Worm (Caenorhabditis elegans) whole organism, L2 larva: ENCODE data around the gene nduv-3.

Source experiments
- C34F6.9 ChIP-seq: fragments of 150-350 bp; optimal IDR thresholded peaks from 2 replicates; lab custom pipeline; 2014; ENCODE audit warnings: missing biosample characterization, missing genetic modification characterization
- F13H6.1 ChIP-seq: sonication (generic microtip); optimal IDR thresholded peaks from 2 replicates; lab custom pipeline; 2016; ENCODE audit warnings: missing genetic modification characterization, missing compliant biosample characterization
- R02D3.7 ChIP-seq: fragments of 150-350 bp; optimal IDR thresholded peaks from 2 replicates; lab custom pipeline; 2014; ENCODE audit warnings: missing biosample characterization, missing genetic modification characterization
- Y55F3AM.14 ChIP-seq: fragments of 200-800 bp; sonication (Bioruptor generic); optimal IDR thresholded peaks from 2 replicates; lab custom pipeline; 2018; ENCODE audit warnings: mild to moderate bottlenecking, missing genetic modification characterization, missing compliant biosample characterization
- ZK546.5 ChIP-seq: sonication (generic microtip); optimal IDR thresholded peaks from 2 replicates; lab custom pipeline; 2017; ENCODE audit warnings: missing biosample characterization, missing genetic modification characterization
- aly-2 ChIP-seq: fragments of 150-350 bp; optimal IDR thresholded peaks from 2 replicates; lab custom pipeline; 2014; ENCODE audit warnings: missing biosample characterization, missing genetic modification characterization
- ceh-82 ChIP-seq: fragments of 150-350 bp; optimal IDR thresholded peaks from 2 replicates; lab custom pipeline; 2014; ENCODE audit warnings: missing biosample characterization, missing genetic modification characterization
- dmd-4 ChIP-seq: sonication (generic microtip); optimal IDR thresholded peaks from 2 replicates; lab custom pipeline; 2017; ENCODE audit warnings: missing biosample characterization, missing genetic modification characterization
- elt-3 ChIP-seq: sonication (generic microtip); optimal IDR thresholded peaks from 2 replicates; lab custom pipeline; 2017; ENCODE audit warnings: missing biosample characterization, missing genetic modification characterization
- gmeb-1 ChIP-seq: fragments of 150-350 bp; optimal IDR thresholded peaks from 2 replicates; lab custom pipeline; 2014; ENCODE audit warnings: missing biosample characterization, missing genetic modification characterization
- lin-13 ChIP-seq: fragments of 150-350 bp; optimal IDR thresholded peaks from 2 replicates; lab custom pipeline; 2014; ENCODE audit warnings: missing biosample characterization, missing genetic modification reagents, missing genetic modification characterization
- lin-39 ChIP-seq: fragments of 150-350 bp; optimal IDR thresholded peaks from 2 replicates; lab custom pipeline; 2014; ENCODE audit warnings: missing biosample characterization, missing genetic modification reagents, missing genetic modification characterization
- lsy-2 ChIP-seq, 2 experiments: fragments of 150-350 bp in 1 of 2; sonication (generic microtip) in 1 of 2; optimal IDR thresholded peaks; 2 replicates each; lab custom pipeline; 2014 to 2017; ENCODE audit warnings: missing biosample characterization in 2 of 2, missing genetic modification characterization in 2 of 2
- mab-5 ChIP-seq: fragments of 150-350 bp; optimal IDR thresholded peaks from 2 replicates; lab custom pipeline; 2014; ENCODE audit warnings: missing biosample characterization, missing genetic modification characterization
- mbf-1 ChIP-seq: sonication (generic microtip); optimal IDR thresholded peaks from 2 replicates; lab custom pipeline; 2017; ENCODE audit warnings: missing biosample characterization, missing genetic modification characterization
- mdl-1 ChIP-seq, 2 experiments: fragments of 150-350 bp in 1 of 2; sonication (generic microtip) in 1 of 2; optimal IDR thresholded peaks; 2 replicates each; lab custom pipeline; 2017; ENCODE audit warnings: missing biosample characterization in 2 of 2, missing genetic modification characterization in 2 of 2
- nhr-11 ChIP-seq: fragments of 150-350 bp; optimal IDR thresholded peaks from 2 replicates; lab custom pipeline; 2014; ENCODE audit warnings: missing biosample characterization, missing genetic modification characterization
- nhr-129 ChIP-seq: fragments of 150-350 bp; optimal IDR thresholded peaks from 2 replicates; lab custom pipeline; 2014; ENCODE audit warnings: missing biosample characterization, missing genetic modification characterization
- nhr-23 ChIP-seq: fragments of 150-350 bp; optimal IDR thresholded peaks from 2 replicates; lab custom pipeline; 2014; ENCODE audit warnings: missing biosample characterization, missing genetic modification reagents, missing genetic modification characterization
- nhr-6 ChIP-seq: fragments of 150-350 bp; optimal IDR thresholded peaks from 2 replicates; lab custom pipeline; 2014; ENCODE audit warnings: missing biosample characterization, missing genetic modification characterization
- peb-1 ChIP-seq: fragments of 150-350 bp; optimal IDR thresholded peaks from 2 replicates; lab custom pipeline; 2014; ENCODE audit warnings: missing biosample characterization, missing genetic modification characterization
- sma-3 ChIP-seq: sonication (generic microtip); optimal IDR thresholded peaks from 2 replicates; lab custom pipeline; 2016; ENCODE audit warnings: missing genetic modification reagents, missing genetic modification characterization, missing compliant biosample characterization
- sma-9 ChIP-seq, 2 experiments: fragments of 150-350 bp in 1 of 2; sonication (generic microtip) in 1 of 2; optimal IDR thresholded peaks; 2 replicates each; lab custom pipeline; 2014 to 2016; ENCODE audit warnings: missing genetic modification characterization in 2 of 2, mild to moderate bottlenecking in 1 of 2, missing biosample characterization in 1 of 2, missing compliant biosample characterization in 1 of 2, missing genetic modification reagents in 1 of 2, moderate library complexity in 1 of 2
- snpc-4 ChIP-seq: fragments of 150-350 bp; optimal IDR thresholded peaks from 2 replicates; lab custom pipeline; 2014; ENCODE audit warnings: missing biosample characterization, missing genetic modification characterization
- unc-39 ChIP-seq: fragments of 150-350 bp; optimal IDR thresholded peaks from 2 replicates; lab custom pipeline; 2014; ENCODE audit warnings: missing biosample characterization, missing genetic modification characterization
- unc-55 ChIP-seq: fragments of 150-350 bp; sonication (generic microtip); optimal IDR thresholded peaks from 3 replicates; lab custom pipeline; 2014; ENCODE audit warnings: missing biosample characterization, missing genetic modification reagents, missing genetic modification characterization
- unc-62 ChIP-seq: fragments of 150-350 bp; optimal IDR thresholded peaks from 2 replicates; lab custom pipeline; 2014; ENCODE audit warnings: missing biosample characterization, missing genetic modification reagents, missing genetic modification characterization
- zag-1 ChIP-seq: fragments of 150-350 bp; optimal IDR thresholded peaks from 2 replicates; lab custom pipeline; 2014; ENCODE audit warnings: missing biosample characterization, missing genetic modification characterization
- ztf-11 ChIP-seq: sonication (generic microtip); optimal IDR thresholded peaks from 2 replicates; lab custom pipeline; 2017; ENCODE audit warnings: missing biosample characterization, missing genetic modification characterization
- ztf-4 ChIP-seq: fragments of 150-350 bp; optimal IDR thresholded peaks from 2 replicates; lab custom pipeline; 2014; ENCODE audit warnings: missing biosample characterization, missing genetic modification characterization

The nduv-3 gene

DNA sequence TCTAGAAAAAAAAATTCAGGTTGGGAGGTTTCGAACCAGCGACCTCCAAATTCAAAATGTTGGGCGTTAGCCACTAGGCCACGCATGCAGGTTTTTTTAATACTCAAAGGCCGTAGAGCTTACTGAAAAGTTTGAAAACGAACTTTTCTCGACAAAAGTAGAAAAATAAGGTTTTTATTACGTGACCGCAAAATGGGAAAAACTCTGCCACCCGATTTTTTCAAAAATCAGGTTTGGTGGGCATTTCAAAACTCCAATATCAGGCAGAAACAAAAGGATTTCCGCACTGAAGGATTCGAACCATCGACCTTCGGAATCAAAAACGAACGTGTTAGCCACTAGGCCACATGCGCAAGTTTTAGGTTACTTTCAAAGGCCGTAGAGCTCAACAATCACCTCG lies 17.6 kb downstream of the nduv-3 start:
- TF ChIP-seq lsy-2 (tag; optimal IDR thresholded peaks at IDR 0.05; lab: Kevin White, UChicago), result no peak
- TF ChIP-seq nhr-11, result no peak
- no peak for TF ChIP-seq ZK546.5 (tag; lab: Kevin White, UChicago)
- no peak for TF ChIP-seq dmd-4 (tag; lab: Kevin White, UChicago)
- TF ChIP-seq ztf-4 (tag; lab: Kevin White, UChicago), result no peak
- TF ChIP-seq unc-62 (GFP tag; lab: Kevin White, UChicago), result no peak
- no peak for TF ChIP-seq Y55F3AM.14 (GFP tag; lab: Kevin White, UChicago)
- no peak for TF ChIP-seq nhr-23 (tag; lab: Kevin White, UChicago)
- no peak for TF ChIP-seq gmeb-1 (tag; lab: Kevin White, UChicago)
- no peak for TF ChIP-seq lin-39 (tag; lab: Kevin White, UChicago)

DNA sequence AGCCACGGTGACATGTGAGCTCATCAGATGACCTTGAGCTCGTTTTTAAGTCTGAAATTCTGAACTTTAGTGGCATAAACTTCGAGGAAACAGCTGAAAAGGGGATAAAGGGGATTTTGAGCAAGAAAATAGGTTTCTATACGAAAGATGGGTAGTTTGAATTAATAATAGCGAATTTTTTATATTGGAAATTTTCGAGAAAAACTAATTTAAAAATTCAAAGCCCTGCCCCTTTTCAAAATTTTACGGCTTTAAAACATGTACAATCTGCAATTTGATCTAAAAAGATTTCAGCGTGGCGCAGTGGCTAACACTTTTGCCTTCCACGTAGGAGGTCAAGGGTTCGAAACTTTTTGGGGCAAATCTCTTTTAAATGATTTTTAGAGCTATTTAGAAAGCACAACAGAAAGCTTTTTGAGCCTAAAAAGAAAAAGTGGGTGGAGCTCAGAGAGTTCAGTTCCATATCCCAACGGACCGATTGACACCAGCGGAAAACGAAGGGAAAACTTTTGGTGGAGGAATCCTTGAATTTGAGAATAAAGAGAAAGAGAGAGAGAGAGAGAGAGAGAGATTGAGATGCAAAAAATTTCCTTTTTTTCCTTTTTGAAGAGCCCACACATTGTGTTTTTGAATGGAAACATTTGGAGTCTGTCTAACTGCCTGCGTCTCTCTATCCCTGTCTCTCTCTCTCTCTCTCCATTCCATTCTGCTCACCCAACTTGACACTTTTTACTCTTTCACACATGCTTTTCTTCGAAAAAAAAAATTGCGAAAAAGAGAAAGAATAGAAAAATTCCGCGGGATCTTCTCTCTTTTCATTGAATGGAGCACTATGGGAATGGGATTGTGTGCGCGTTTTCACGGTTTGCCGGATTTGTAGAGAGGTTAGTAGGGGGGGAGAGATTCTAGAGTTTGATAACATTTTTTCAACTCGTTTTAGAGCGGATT lies 23.1 kb downstream of the nduv-3 start, which contains the start of gene Y69A2AR.31:
TSS of gene Y69A2AR.31 (minus strand) at position 51 of the 948 bp plus-strand sequence.
- TF ChIP-seq aly-2 (tag; lab: Kevin White, UChicago) (no peak), nhr-11 (no peak), sma-3 (GFP tag; lab: Kevin White, UChicago) (no peak), mab-5 (no peak), dmd-4 (tag; lab: Kevin White, UChicago) (no peak), mbf-1 (tag; lab: Kevin White, UChicago) (no peak), lin-13 (GFP tag; lab: Kevin White, UChicago) (no peak), peb-1 (tag; lab: Kevin White, UChicago) (no peak), unc-55 (peak; percentile 10), sma-9 (GFP tag; optimal IDR thresholded peaks at IDR 0.05; lab: Kevin White, UChicago) (no peak), sma-9 (tag; optimal IDR thresholded peaks at IDR 0.05; lab: Kevin White, UChicago) (no peak), nhr-129 (tag; lab: Kevin White, UChicago) (peak; percentile 31), zag-1 (tag; lab: Kevin White, UChicago) (peak; percentile 35), mdl-1 (tag; optimal IDR thresholded peaks at IDR 0.05; lab: Kevin White, UChicago) (no peak), C34F6.9 (tag; lab: Kevin White, UChicago) (peak; percentile 29), elt-3 (tag; lab: Kevin White, UChicago) (no peak), nhr-23 (tag; lab: Kevin White, UChicago) (no peak), lsy-2 (tag; optimal IDR thresholded peaks at IDR 0.05; lab: Kevin White, UChicago) (peak; percentile 15 to 58)

DNA sequence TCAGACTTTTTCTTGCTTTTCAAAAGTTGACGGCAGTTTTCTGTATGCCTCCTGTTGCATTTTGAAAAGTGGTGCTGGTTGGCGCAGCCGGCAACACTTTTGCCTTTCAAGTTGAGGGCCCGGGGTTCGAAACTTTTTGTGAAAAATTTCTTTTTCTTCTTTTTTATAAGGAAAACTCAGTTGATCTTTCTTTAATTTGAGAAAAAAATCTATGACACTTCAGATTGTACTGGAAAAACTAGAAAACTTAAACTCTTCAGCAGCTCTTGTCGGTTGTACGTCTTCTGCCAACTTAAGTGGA lies 23.7 kb downstream of the nduv-3 start:
- no peak for TF ChIP-seq snpc-4 (tag; lab: Kevin White, UChicago)
- TF ChIP-seq F13H6.1 (tag; lab: Kevin White, UChicago), result no peak
- TF ChIP-seq unc-55, result no peak
- TF ChIP-seq elt-3 (tag; lab: Kevin White, UChicago), result no peak
- no peak for TF ChIP-seq zag-1 (tag; lab: Kevin White, UChicago)
- TF ChIP-seq mdl-1 (tag; optimal IDR thresholded peaks at IDR 0.05; lab: Kevin White, UChicago), result no peak
- no peak for TF ChIP-seq lin-39 (tag; lab: Kevin White, UChicago)
- TF ChIP-seq ztf-11, result no peak
- no peak for TF ChIP-seq C34F6.9 (tag; lab: Kevin White, UChicago)
- TF ChIP-seq sma-3 (GFP tag; lab: Kevin White, UChicago), result no peak
- no peak for TF ChIP-seq peb-1 (tag; lab: Kevin White, UChicago)
- no peak for TF ChIP-seq nhr-6 (tag; lab: Kevin White, UChicago)
- TF ChIP-seq R02D3.7 (tag; lab: Kevin White, UChicago), result no peak
- no peak for TF ChIP-seq unc-62 (GFP tag; lab: Kevin White, UChicago)
- TF ChIP-seq Y55F3AM.14 (GFP tag; lab: Kevin White, UChicago), result no peak
- TF ChIP-seq ZK546.5 (tag; lab: Kevin White, UChicago), result no peak
- no peak for TF ChIP-seq unc-39 (tag; lab: Kevin White, UChicago)
- TF ChIP-seq sma-9 (GFP tag; optimal IDR thresholded peaks at IDR 0.05; lab: Kevin White, UChicago), result no peak
- no peak for TF ChIP-seq sma-9 (tag; optimal IDR thresholded peaks at IDR 0.05; lab: Kevin White, UChicago)

DNA sequence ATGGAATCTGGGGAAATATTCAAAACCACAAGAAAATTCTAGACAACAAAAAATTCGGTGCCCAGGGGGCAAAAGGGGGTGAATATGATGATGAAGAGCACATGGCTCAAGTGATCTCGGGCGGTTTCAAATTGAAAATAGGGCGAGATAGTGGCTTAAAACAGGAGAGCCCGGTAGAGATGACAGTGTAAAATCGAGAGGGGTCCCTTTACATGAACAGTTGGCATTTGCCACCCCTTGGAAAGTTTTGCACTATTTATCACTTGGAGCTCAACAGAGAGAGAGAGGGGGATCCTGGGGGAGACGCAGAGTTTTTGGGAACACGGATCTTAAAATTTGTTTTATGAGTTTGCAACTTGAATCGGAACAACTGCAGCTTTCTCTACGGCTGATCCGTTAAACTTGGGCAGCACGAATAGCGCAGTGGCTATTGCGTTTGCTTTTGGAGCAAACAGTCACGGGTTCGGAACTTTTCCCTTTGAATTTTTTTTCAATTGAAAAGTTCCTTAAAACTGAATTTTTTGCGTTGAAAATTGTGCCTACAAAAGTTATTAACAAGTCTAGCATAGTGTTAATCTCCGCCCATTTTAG lies 24.4 kb downstream of the nduv-3 start:
- peak; percentile 25 for TF ChIP-seq nhr-129 (tag; lab: Kevin White, UChicago)
- TF ChIP-seq elt-3 (tag; lab: Kevin White, UChicago), result no peak
- TF ChIP-seq ZK546.5 (tag; lab: Kevin White, UChicago), result no peak
- TF ChIP-seq lsy-2 (tag; optimal IDR thresholded peaks at IDR 0.05; lab: Kevin White, UChicago), result peak in 1 of 2 experiments; percentile 8
- TF ChIP-seq ceh-82 (tag; lab: Kevin White, UChicago), result no peak
- TF ChIP-seq sma-9 (GFP tag; optimal IDR thresholded peaks at IDR 0.05; lab: Kevin White, UChicago), result peak; percentile 42
- TF ChIP-seq sma-9 (tag; optimal IDR thresholded peaks at IDR 0.05; lab: Kevin White, UChicago), result no peak
- TF ChIP-seq F13H6.1 (tag; lab: Kevin White, UChicago), result peak; percentile 47
